Fruit fly (Drosophila melanogaster) whole organism, embryonic: ENCODE data around the gene SPR.

Experiments used
- ATbp ChIP-seq: fragments of 200-800 bp; sonication (Bioruptor generic); optimal IDR thresholded peaks from 2 replicates; lab custom pipeline; 2017; ENCODE audit warnings: missing biosample characterization, mild to moderate bottlenecking, missing genetic modification characterization, missing genetic modification reagents
- Aef1 ChIP-seq: fragments of 200-800 bp; sonication (Bioruptor generic); IDR thresholded peaks from 3 replicates; pipeline ENCODE4 v1.3.6; 2022; ENCODE audit warnings: missing biosample characterization, missing genetic modification characterization
- CG10431 ChIP-seq: fragments of 200-800 bp; sonication (Bioruptor generic); optimal IDR thresholded peaks from 3 replicates; lab custom pipeline; 2018; ENCODE audit warnings: missing biosample characterization, mild to moderate bottlenecking, missing genetic modification characterization
- CG10654 ChIP-seq: fragments of 200-800 bp; sonication (Bioruptor generic); optimal IDR thresholded peaks from 2 replicates; lab custom pipeline; 2016; ENCODE audit warnings: missing biosample characterization, missing genetic modification characterization
- CG1233 ChIP-seq: fragments of 200-800 bp; sonication (Bioruptor generic); optimal IDR thresholded peaks from 4 replicates; lab custom pipeline; 2018; ENCODE audit warnings: missing biosample characterization, mild to moderate bottlenecking, missing genetic modification characterization
- CG1647 ChIP-seq: fragments of 200-800 bp; sonication (Bioruptor generic); optimal IDR thresholded peaks from 3 replicates; lab custom pipeline; 2016; ENCODE audit warnings: missing biosample characterization, missing genetic modification characterization
- CG31365 ChIP-seq: fragments of 200-800 bp; sonication (Bioruptor generic); optimal IDR thresholded peaks from 2 replicates; lab custom pipeline; 2018; ENCODE audit warnings: missing biosample characterization, mild to moderate bottlenecking, missing genetic modification characterization
- CG32767 ChIP-seq: fragments of 200-800 bp; sonication (Bioruptor generic); IDR thresholded peaks from 2 replicates; pipeline ENCODE4 v1.3.6; 2022; ENCODE audit warnings: missing biosample characterization, missing genetic modification characterization
- CG34376 ChIP-seq: fragments of 200-800 bp; sonication (Bioruptor generic); optimal IDR thresholded peaks from 2 replicates; lab custom pipeline; 2018; ENCODE audit warnings: missing biosample characterization, mild to moderate bottlenecking, missing genetic modification characterization
- CG4328 ChIP-seq: fragments of 200-800 bp; sonication (Bioruptor generic); optimal IDR thresholded peaks from 3 replicates; lab custom pipeline; 2017; ENCODE audit warnings: missing biosample characterization, missing genetic modification reagents, missing genetic modification characterization
- CG6175 ChIP-seq: fragments of 200-800 bp; sonication (Bioruptor generic); IDR thresholded peaks from 3 replicates; pipeline ENCODE4 v1.3.6; 2022; ENCODE audit warnings: missing biosample characterization, missing genetic modification characterization
- CG6654 ChIP-seq: fragments of 200-800 bp; sonication (Bioruptor generic); optimal IDR thresholded peaks from 2 replicates; lab custom pipeline; 2017; ENCODE audit warnings: missing biosample characterization, mild to moderate bottlenecking, missing genetic modification characterization
- CG6683 ChIP-seq: fragments of 200-800 bp; sonication (Bioruptor generic); optimal IDR thresholded peaks from 2 replicates; lab custom pipeline; 2017; ENCODE audit warnings: missing biosample characterization, mild to moderate bottlenecking, missing genetic modification characterization, missing genetic modification reagents
- CG7963 ChIP-seq: fragments of 200-800 bp; sonication (Bioruptor generic); IDR thresholded peaks from 3 replicates; pipeline ENCODE4 v1.3.6; 2022; ENCODE audit warnings: missing biosample characterization, missing genetic modification characterization; ENCODE audit not compliant: partially characterized antibody
- CG8290 ChIP-seq, 3 experiments: fragments of 200-800 bp; sonication (Bioruptor generic); optimal IDR thresholded peaks; 2 replicates each; lab custom pipeline; 2016 to 2019; ENCODE audit warnings: missing biosample characterization in 3 of 3, missing genetic modification characterization in 3 of 3, mild to moderate bottlenecking in 2 of 3, moderate library complexity in 1 of 3
- CG8944 ChIP-seq: fragments of 200-800 bp; sonication (Bioruptor generic); optimal IDR thresholded peaks from 3 replicates; lab custom pipeline; 2016; ENCODE audit warnings: missing biosample characterization, missing genetic modification characterization
- CG9215 ChIP-seq: fragments of 200-800 bp; sonication (Bioruptor generic); IDR thresholded peaks from 2 replicates; pipeline ENCODE4 v1.3.6; 2022; ENCODE audit warnings: missing biosample characterization, missing genetic modification characterization
- CG9817 ChIP-seq: fragments of 200-800 bp; sonication (Bioruptor generic); optimal IDR thresholded peaks from 2 replicates; lab custom pipeline; 2018; ENCODE audit warnings: missing biosample characterization, mild to moderate bottlenecking, missing genetic modification characterization, moderate library complexity
- CG9876 ChIP-seq: fragments of 200-800 bp; sonication (Bioruptor generic); optimal IDR thresholded peaks from 2 replicates; lab custom pipeline; 2016; ENCODE audit warnings: missing biosample characterization, missing genetic modification characterization
- Dip2 ChIP-seq: fragments of 200-800 bp; sonication (Bioruptor generic); IDR thresholded peaks from 2 replicates; pipeline ENCODE4 v1.3.6; 2022; ENCODE audit warnings: missing biosample characterization, missing genetic modification characterization
- Fer2 ChIP-seq: fragments of 200-800 bp; sonication (Bioruptor generic); optimal IDR thresholded peaks from 2 replicates; lab custom pipeline; 2018; ENCODE audit warnings: missing biosample characterization, mild to moderate bottlenecking, missing genetic modification characterization, moderate library complexity
- NFAT ChIP-seq: fragments of 200-800 bp; sonication (Bioruptor generic); IDR thresholded peaks from 2 replicates; pipeline ENCODE4 v1.3.6; 2022; ENCODE audit warnings: missing biosample characterization, missing genetic modification characterization
- Nf-YC ChIP-seq: fragments of 200-800 bp; optimal IDR thresholded peaks from 3 replicates; lab custom pipeline; 2019; ENCODE audit warnings: missing biosample characterization, mild to moderate bottlenecking, missing genetic modification characterization, moderate library complexity
- Oli ChIP-seq: fragments of 200-800 bp; sonication (Bioruptor generic); optimal IDR thresholded peaks from 2 replicates; lab custom pipeline; 2018; ENCODE audit warnings: missing biosample characterization, mild to moderate bottlenecking, missing genetic modification characterization, moderate library complexity
- Sox102F ChIP-seq: fragments of 200-800 bp; sonication (Bioruptor generic); optimal IDR thresholded peaks from 2 replicates; lab custom pipeline; 2018; ENCODE audit warnings: missing biosample characterization, mild to moderate bottlenecking, missing genetic modification characterization, moderate library complexity
- TFAM ChIP-seq: fragments of 200-800 bp; sonication (Bioruptor generic); optimal IDR thresholded peaks from 2 replicates; lab custom pipeline; 2017; ENCODE audit warnings: missing biosample characterization, missing genetic modification characterization, inconsistent platforms
- bab2 ChIP-seq: fragments of 200-800 bp; sonication (Bioruptor generic); optimal IDR thresholded peaks from 2 replicates; lab custom pipeline; 2016; ENCODE audit warnings: missing biosample characterization, missing genetic modification characterization
- cad ChIP-seq: fragments of >200 bp; optimal IDR thresholded peaks from 2 replicates; lab custom pipeline; 2017; ENCODE audit warnings: missing biosample characterization, missing genetic modification characterization
- dati ChIP-seq: fragments of 200-800 bp; sonication (Bioruptor generic); IDR thresholded peaks from 2 replicates; pipeline ENCODE4 v1.3.6; 2022; ENCODE audit warnings: missing biosample characterization, missing genetic modification characterization
- dm ChIP-seq: fragments of 200-800 bp; sonication (Bioruptor generic); optimal IDR thresholded peaks from 3 replicates; lab custom pipeline; 2016; ENCODE audit warnings: missing biosample characterization, missing genetic modification characterization
- eyg ChIP-seq: fragments of 200-800 bp; sonication (Bioruptor generic); optimal IDR thresholded peaks from 3 replicates; lab custom pipeline; 2016; ENCODE audit warnings: missing biosample characterization, missing genetic modification characterization
- gcm2 ChIP-seq: fragments of 200-800 bp; sonication (Bioruptor generic); optimal IDR thresholded peaks from 2 replicates; lab custom pipeline; 2016; ENCODE audit warnings: missing biosample characterization, missing genetic modification characterization
- gro ChIP-seq: fragments of 200-800 bp; sonication (Bioruptor generic); optimal IDR thresholded peaks from 2 replicates; lab custom pipeline; 2016; ENCODE audit warnings: missing biosample characterization, missing genetic modification characterization
- inv ChIP-seq: fragments of 200-800 bp; sonication (Bioruptor generic); IDR thresholded peaks from 2 replicates; pipeline ENCODE4 v1.3.6; 2022; ENCODE audit warnings: missing biosample characterization, missing genetic modification characterization; ENCODE audit not compliant: partially characterized antibody
- jumu ChIP-seq: fragments of 200-800 bp; sonication (Bioruptor generic); optimal IDR thresholded peaks from 3 replicates; lab custom pipeline; 2016; ENCODE audit warnings: missing biosample characterization, missing genetic modification characterization
- kah ChIP-seq: fragments of 200-800 bp; sonication (Bioruptor generic); optimal IDR thresholded peaks from 2 replicates; lab custom pipeline; 2018; ENCODE audit warnings: missing biosample characterization, mild to moderate bottlenecking, missing genetic modification characterization
- onecut ChIP-seq: fragments of 200-800 bp; sonication (Bioruptor generic); IDR thresholded peaks from 2 replicates; pipeline ENCODE4 v1.3.6; 2022; ENCODE audit warnings: missing biosample characterization, missing genetic modification characterization
- pan ChIP-seq, 4 experiments: fragments of >200 bp in 3 of 4; fragments of 200-800 bp in 1 of 4; sonication (Bioruptor generic) in 1 of 4; optimal IDR thresholded peaks in 3 of 4; IDR thresholded peaks in 1 of 4; 2 replicates each; pipeline versions ENCODE4 v1.3.6 to Lab custom; 2017 to 2022; ENCODE audit warnings: missing biosample characterization in 2 of 4, missing genetic modification characterization in 2 of 4, mixed read lengths in 1 of 4
- pho ChIP-seq: fragments of 200-800 bp; sonication (Bioruptor generic); optimal IDR thresholded peaks from 2 replicates; lab custom pipeline; 2016; ENCODE audit warnings: missing biosample characterization, missing genetic modification characterization
- phol ChIP-seq: fragments of 200-800 bp; sonication (Bioruptor generic); optimal IDR thresholded peaks from 3 replicates; lab custom pipeline; 2018; ENCODE audit warnings: missing biosample characterization, mild to moderate bottlenecking, missing genetic modification characterization, moderate library complexity
- prd ChIP-seq, 3 experiments: fragments of >200 bp in 2 of 3; fragments of 200-800 bp in 1 of 3; sonication (Bioruptor generic) in 1 of 3; optimal IDR thresholded peaks in 2 of 3; IDR thresholded peaks in 1 of 3; 2 replicates in 2 of 3; 3 replicates in 1 of 3; pipeline versions ENCODE4 v1.3.6 to Lab custom; 2017 to 2022; ENCODE audit warnings: missing biosample characterization in 1 of 3, missing genetic modification characterization in 1 of 3
- sisA ChIP-seq: fragments of 200-800 bp; sonication (Bioruptor generic); IDR thresholded peaks from 2 replicates; pipeline ENCODE4 v1.3.6; 2022; ENCODE audit warnings: missing biosample characterization, missing genetic modification characterization
- stc ChIP-seq: fragments of 200-800 bp; sonication (Bioruptor generic); IDR thresholded peaks from 2 replicates; pipeline ENCODE4 v1.3.6; 2022; ENCODE audit warnings: missing biosample characterization, missing genetic modification characterization
- zen2 ChIP-seq: fragments of 200-800 bp; sonication (Bioruptor generic); IDR thresholded peaks from 3 replicates; pipeline ENCODE4 v1.3.6; 2022; ENCODE audit warnings: missing biosample characterization, missing genetic modification characterization; ENCODE audit not compliant: partially characterized antibody

SPR gene

dm6 chrX:5515903-5516658 is 69.6 kb downstream of the SPR start, which contains the start of gene CG12730 (continued):
- TF ChIP-seq CG34376 (GFP tag; lab: Kevin White, UChicago) (no peak), eyg (GFP tag; lab: Kevin White, UChicago) (no peak), sisA (peak; percentile 17), CG6654 (GFP tag; lab: Kevin White, UChicago) (no peak), pan (optimal IDR thresholded peaks at IDR 0.05; lab: Kevin White, UChicago) (no peak), pan (GFP tag; optimal IDR thresholded peaks at IDR 0.05 in 1 of 2, IDR thresholded peaks at IDR 0.05 in 1 of 2) (peak in 1 of 2 experiments; percentile 59), stc (GFP tag; lab: Robert Waterston, UW) (peak; percentile 35; the same call in 1 of the 2 replicates), zen2 (GFP tag; lab: Robert Waterston, UW) (no peak), CG10654 (no peak)

DNA sequence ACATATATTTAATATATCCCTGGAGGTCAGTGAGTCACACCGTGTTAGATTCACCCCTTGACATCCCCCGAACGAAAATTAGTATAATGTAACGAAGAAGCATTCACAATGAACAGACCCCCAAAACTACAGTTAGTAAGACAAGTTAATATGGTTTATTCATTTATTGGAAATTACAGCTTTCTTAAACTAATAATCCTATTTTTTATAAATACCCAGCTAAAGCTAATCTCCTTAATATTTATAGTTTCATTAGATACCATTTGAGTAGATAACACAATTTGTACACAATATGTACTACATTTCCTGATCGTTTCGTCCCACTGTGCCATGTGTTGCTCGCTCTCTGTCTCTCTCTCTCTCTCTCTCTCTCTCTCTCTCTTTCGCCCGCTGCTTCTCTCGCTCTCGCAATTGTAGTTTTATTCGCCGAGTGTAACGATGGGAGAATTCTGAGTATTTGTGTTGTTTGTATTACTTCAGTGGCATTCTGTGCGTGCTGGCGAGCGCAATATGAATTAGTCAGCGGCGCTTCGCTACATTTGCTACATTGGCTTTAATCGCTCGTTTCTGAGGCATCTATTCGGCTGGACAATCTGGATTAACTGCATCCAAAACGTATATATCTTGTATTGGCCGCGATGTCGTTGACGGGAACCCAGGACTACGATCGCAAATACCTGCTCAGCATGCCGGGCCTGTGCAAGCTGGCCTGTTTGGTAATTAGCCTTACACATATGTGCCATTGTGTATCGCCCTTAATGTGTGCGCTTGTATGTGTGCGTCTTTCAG is 70.5 kb downstream of the SPR start:
- TF ChIP-seq CG9215 (GFP tag; lab: Robert Waterston, UW), result no peak
- TF ChIP-seq CG1233, result peak; percentile 17
- peak; percentile 56 for TF ChIP-seq Oli (tag; lab: Kevin White, UChicago)
- no peak for TF ChIP-seq inv (GFP tag; lab: Robert Waterston, UW)
- no peak for TF ChIP-seq TFAM
- peak; percentile 49; the same call in 2 of the 3 replicates for TF ChIP-seq zen2 (GFP tag; lab: Robert Waterston, UW)
- no peak for TF ChIP-seq CG9876
- peak; percentile 9 for TF ChIP-seq CG8290 (GFP tag; optimal IDR thresholded peaks at IDR 0.05; lab: Kevin White, UChicago)
- TF ChIP-seq CG8290 (tag; optimal IDR thresholded peaks at IDR 0.05; lab: Kevin White, UChicago), result peak in 1 of 2 experiments; percentile 21
- TF ChIP-seq phol (tag; lab: Kevin White, UChicago), result peak; percentile 35
- no peak for TF ChIP-seq CG31365 (tag; lab: Kevin White, UChicago)
- TF ChIP-seq Sox102F (GFP tag; lab: Kevin White, UChicago), result peak; percentile 40
- TF ChIP-seq gro (GFP tag; lab: Kevin White, UChicago), result peak; percentile 20
- TF ChIP-seq gcm2 (GFP tag; lab: Kevin White, UChicago), result peak; percentile 32
- TF ChIP-seq pho, result peak; percentile 4
- no peak for TF ChIP-seq CG4328
- TF ChIP-seq cad (GFP tag; lab: Kevin White, UChicago), result no peak
- no peak for TF ChIP-seq CG9817 (tag; lab: Kevin White, UChicago)
- no peak for TF ChIP-seq bab2
- no peak for TF ChIP-seq CG8944 (GFP tag; lab: Kevin White, UChicago)
- TF ChIP-seq ATbp (GFP tag; lab: Kevin White, UChicago), result no peak
- no peak for TF ChIP-seq Aef1
- TF ChIP-seq dati (GFP tag; lab: Robert Waterston, UW), result no peak
- TF ChIP-seq CG6175 (GFP tag; lab: Robert Waterston, UW), result 0 out of 3 replicates have a peak, but pooled peaks have one; percentile 6
- TF ChIP-seq CG32767, result no peak
- no peak for TF ChIP-seq NFAT (GFP tag; lab: Robert Waterston, UW)
- no peak for TF ChIP-seq Dip2 (GFP tag; lab: Robert Waterston, UW)
- TF ChIP-seq CG7963 (GFP tag; lab: Robert Waterston, UW), result no peak
- TF ChIP-seq CG6683 (GFP tag; lab: Kevin White, UChicago), result peak; percentile 8
- no peak for TF ChIP-seq jumu (GFP tag; lab: Kevin White, UChicago)
- no peak for TF ChIP-seq dm
- no peak for TF ChIP-seq kah (GFP tag; lab: Kevin White, UChicago)
- no peak for TF ChIP-seq Fer2
- peak; percentile 52 for TF ChIP-seq Nf-YC
- 0 out of 2 replicates have a peak, but pooled peaks have one; percentile 12 for TF ChIP-seq onecut (GFP tag; lab: Robert Waterston, UW)
- TF ChIP-seq CG10431 (GFP tag; lab: Kevin White, UChicago), result peak; percentile 4
- no peak for TF ChIP-seq prd (optimal IDR thresholded peaks at IDR 0.05; lab: Kevin White, UChicago)
- TF ChIP-seq prd (GFP tag; IDR thresholded peaks at IDR 0.05; lab: Robert Waterston, UW), result 0 out of 3 replicates have a peak, but pooled peaks have one; percentile 47
- TF ChIP-seq CG1647, result no peak
